Fruit fly (Drosophila melanogaster) whole organism, embryonic: ENCODE results near the gene CG14410.

Source experiments
- Asciz ChIP-seq: fragments of 200-800 bp; sonication (Bioruptor generic); optimal IDR thresholded peaks from 2 replicates; lab custom pipeline; 2017; ENCODE audit warnings: missing biosample characterization, mild to moderate bottlenecking, missing genetic modification characterization, missing genetic modification reagents
- CG10147 ChIP-seq: fragments of 200-800 bp; sonication (Bioruptor generic); optimal IDR thresholded peaks from 2 replicates; lab custom pipeline; 2019; ENCODE audit warnings: missing biosample characterization, mild to moderate bottlenecking, missing genetic modification characterization, moderate library complexity
- CG11085 ChIP-seq: fragments of 200-800 bp; sonication (Bioruptor generic); IDR thresholded peaks from 2 replicates; pipeline ENCODE4 v1.3.6; 2022; ENCODE audit warnings: missing biosample characterization, missing genetic modification characterization
- CG12071 ChIP-seq: fragments of 200-800 bp; sonication (Bioruptor generic); optimal IDR thresholded peaks from 3 replicates; lab custom pipeline; 2018; ENCODE audit warnings: missing biosample characterization, mild to moderate bottlenecking, missing genetic modification characterization
- CG12104 ChIP-seq: fragments of 200-800 bp; sonication (Bioruptor generic); optimal IDR thresholded peaks from 3 replicates; lab custom pipeline; 2016; ENCODE audit warnings: missing biosample characterization, missing genetic modification characterization
- CG12219 ChIP-seq: fragments of 200-800 bp; sonication (Bioruptor generic); optimal IDR thresholded peaks from 3 replicates; lab custom pipeline; 2018; ENCODE audit warnings: missing biosample characterization, mild to moderate bottlenecking, missing genetic modification characterization
- CG12236 ChIP-seq: fragments of 200-800 bp; sonication (Bioruptor generic); optimal IDR thresholded peaks from 2 replicates; lab custom pipeline; 2016; ENCODE audit warnings: missing biosample characterization, missing genetic modification characterization
- CG13894 ChIP-seq: fragments of 200-800 bp; sonication (Bioruptor generic); optimal IDR thresholded peaks from 3 replicates; lab custom pipeline; 2018; ENCODE audit warnings: missing biosample characterization, mild to moderate bottlenecking, missing genetic modification characterization, moderate library complexity
- CG15269 ChIP-seq: fragments of 200-800 bp; sonication (Bioruptor generic); optimal IDR thresholded peaks from 2 replicates; lab custom pipeline; 2018; ENCODE audit warnings: missing biosample characterization, mild to moderate bottlenecking, missing genetic modification characterization, moderate library complexity
- CG15479 ChIP-seq: fragments of 200-800 bp; sonication (Bioruptor generic); optimal IDR thresholded peaks from 3 replicates; lab custom pipeline; 2019; ENCODE audit warnings: missing biosample characterization, mild to moderate bottlenecking, missing genetic modification characterization, moderate library complexity
- CG16863 ChIP-seq: fragments of 200-800 bp; sonication (Bioruptor generic); optimal IDR thresholded peaks from 3 replicates; lab custom pipeline; 2016; ENCODE audit warnings: missing biosample characterization, missing genetic modification characterization
- CG18476 ChIP-seq: fragments of 200-800 bp; sonication (Bioruptor generic); optimal IDR thresholded peaks from 2 replicates; lab custom pipeline; 2016; ENCODE audit warnings: missing biosample characterization, mild to moderate bottlenecking, missing genetic modification characterization
- CG2120 ChIP-seq: fragments of 200-800 bp; sonication (Bioruptor generic); optimal IDR thresholded peaks from 3 replicates; lab custom pipeline; 2016; ENCODE audit warnings: missing biosample characterization, missing genetic modification characterization
- CG33213 ChIP-seq: fragments of 200-800 bp; sonication (Bioruptor generic); optimal IDR thresholded peaks from 3 replicates; lab custom pipeline; 2016; ENCODE audit warnings: missing biosample characterization, missing genetic modification characterization
- CG4282 ChIP-seq: fragments of 200-800 bp; sonication (Bioruptor generic); optimal IDR thresholded peaks from 2 replicates; lab custom pipeline; 2016; ENCODE audit warnings: missing biosample characterization, missing genetic modification characterization
- CG4360 ChIP-seq: fragments of 200-800 bp; sonication (Bioruptor generic); IDR thresholded peaks from 2 replicates; pipeline ENCODE4 v1.3.6; 2022; ENCODE audit warnings: missing biosample characterization, missing genetic modification characterization
- CG4707 ChIP-seq: fragments of 200-800 bp; sonication (Bioruptor generic); optimal IDR thresholded peaks from 2 replicates; lab custom pipeline; 2018; ENCODE audit warnings: missing biosample characterization, mild to moderate bottlenecking, missing genetic modification characterization, moderate library complexity
- CG6175 ChIP-seq: fragments of 200-800 bp; sonication (Bioruptor generic); IDR thresholded peaks from 3 replicates; pipeline ENCODE4 v1.3.6; 2022; ENCODE audit warnings: missing biosample characterization, missing genetic modification characterization
- CG7271 ChIP-seq: fragments of 200-800 bp; sonication (Bioruptor generic); optimal IDR thresholded peaks from 2 replicates; lab custom pipeline; 2018; ENCODE audit warnings: missing biosample characterization, mild to moderate bottlenecking, missing genetic modification characterization, moderate library complexity
- CG7556 ChIP-seq: fragments of 200-800 bp; sonication (Bioruptor generic); optimal IDR thresholded peaks from 2 replicates; lab custom pipeline; 2017; ENCODE audit warnings: missing biosample characterization, mild to moderate bottlenecking, missing genetic modification characterization
- CG9817 ChIP-seq: fragments of 200-800 bp; sonication (Bioruptor generic); optimal IDR thresholded peaks from 2 replicates; lab custom pipeline; 2018; ENCODE audit warnings: missing biosample characterization, mild to moderate bottlenecking, missing genetic modification characterization, moderate library complexity
- Dref ChIP-seq: fragments of 200-800 bp; sonication (Bioruptor generic); IDR thresholded peaks from 2 replicates; pipeline ENCODE4 v1.3.6; 2022; ENCODE audit warnings: missing biosample characterization, missing genetic modification characterization
- Drgx ChIP-seq: fragments of 200-800 bp; sonication (Bioruptor generic); IDR thresholded peaks from 2 replicates; pipeline ENCODE4 v1.3.6; 2022; ENCODE audit warnings: missing biosample characterization, missing genetic modification characterization
- Fer2 ChIP-seq: fragments of 200-800 bp; sonication (Bioruptor generic); optimal IDR thresholded peaks from 2 replicates; lab custom pipeline; 2018; ENCODE audit warnings: missing biosample characterization, mild to moderate bottlenecking, missing genetic modification characterization, moderate library complexity
- Hey ChIP-seq: fragments of 200-800 bp; sonication (Bioruptor generic); optimal IDR thresholded peaks from 3 replicates; lab custom pipeline; 2018; ENCODE audit warnings: missing biosample characterization, mild to moderate bottlenecking, missing genetic modification characterization
- Hmx ChIP-seq: fragments of 200-800 bp; sonication (Bioruptor generic); optimal IDR thresholded peaks from 2 replicates; lab custom pipeline; 2016; ENCODE audit warnings: missing biosample characterization, missing genetic modification characterization
- Sox100B ChIP-seq: fragments of 200-800 bp; sonication (Bioruptor generic); optimal IDR thresholded peaks from 3 replicates; lab custom pipeline; 2018; ENCODE audit warnings: missing biosample characterization, mild to moderate bottlenecking, missing genetic modification characterization
- Stat92E ChIP-seq, 3 experiments: fragments of >200 bp in 2 of 3; fragments of 200-800 bp in 1 of 3; sonication (Bioruptor generic) in 1 of 3; optimal IDR thresholded peaks; 2 replicates each; lab custom pipeline; 2017 to 2019; ENCODE audit warnings: missing biosample characterization in 3 of 3, missing genetic modification characterization in 3 of 3, mild to moderate bottlenecking in 1 of 3, moderate library complexity in 1 of 3
- Vsx1 ChIP-seq: fragments of 200-800 bp; sonication (Bioruptor generic); optimal IDR thresholded peaks from 2 replicates; lab custom pipeline; 2017; ENCODE audit warnings: missing biosample characterization, mild to moderate bottlenecking, missing genetic modification characterization, missing genetic modification reagents
- al ChIP-seq: fragments of 200-800 bp; sonication (Bioruptor generic); IDR thresholded peaks from 2 replicates; pipeline ENCODE4 v1.3.6; 2022; ENCODE audit warnings: missing biosample characterization, missing genetic modification characterization
- cato ChIP-seq: fragments of 200-800 bp; sonication (Bioruptor generic); optimal IDR thresholded peaks from 2 replicates; lab custom pipeline; 2016; ENCODE audit warnings: missing biosample characterization, missing genetic modification characterization, borderline replicate concordance
- chif ChIP-seq, 2 experiments: fragments of 200-800 bp; sonication (Bioruptor generic); optimal IDR thresholded peaks; 3 replicates each; lab custom pipeline; 2016; ENCODE audit warnings: missing biosample characterization in 2 of 2, missing genetic modification characterization in 2 of 2
- chinmo ChIP-seq: fragments of 200-800 bp; sonication (Bioruptor generic); IDR thresholded peaks from 4 replicates; pipeline ENCODE4 v1.3.6; 2022; ENCODE audit warnings: missing biosample characterization, missing genetic modification characterization; ENCODE audit not compliant: partially characterized antibody
- crol ChIP-seq: fragments of 200-800 bp; sonication (Bioruptor generic); IDR thresholded peaks from 2 replicates; pipeline ENCODE4 v1.3.6; 2022; ENCODE audit warnings: missing biosample characterization, missing genetic modification characterization
- gcm ChIP-seq: fragments of 200-800 bp; sonication (Bioruptor generic); optimal IDR thresholded peaks from 2 replicates; lab custom pipeline; 2019; ENCODE audit warnings: missing biosample characterization, mild to moderate bottlenecking, missing genetic modification characterization, moderate library complexity
- hbn ChIP-seq: fragments of 200-800 bp; sonication (Bioruptor generic); IDR thresholded peaks from 2 replicates; pipeline ENCODE4 v1.3.6; 2022; ENCODE audit warnings: missing biosample characterization, missing genetic modification characterization; ENCODE audit not compliant: partially characterized antibody
- org-1 ChIP-seq: fragments of 200-800 bp; sonication (Bioruptor generic); optimal IDR thresholded peaks from 2 replicates; lab custom pipeline; 2017; ENCODE audit warnings: missing biosample characterization, missing genetic modification characterization
- sd ChIP-seq: fragments of 200-800 bp; sonication (Bioruptor generic); optimal IDR thresholded peaks from 3 replicates; lab custom pipeline; 2018; ENCODE audit warnings: missing biosample characterization, mild to moderate bottlenecking, missing genetic modification characterization, moderate library complexity
- sens ChIP-seq: fragments of 200-800 bp; sonication (Bioruptor generic); peaks from one replicate; lab custom pipeline; 2016; ENCODE audit warnings: missing biosample characterization, missing genetic modification characterization
- slbo ChIP-seq: fragments of 200-800 bp; sonication (Bioruptor generic); IDR thresholded peaks from 2 replicates; pipeline ENCODE4 v1.3.6; 2022; ENCODE audit warnings: missing biosample characterization, missing genetic modification characterization
- sr ChIP-seq: fragments of 200-800 bp; sonication (Bioruptor generic); IDR thresholded peaks from 3 replicates; pipeline ENCODE4 v1.3.6; 2022; ENCODE audit warnings: missing biosample characterization, missing genetic modification characterization
- toy ChIP-seq: fragments of 200-800 bp; sonication (Bioruptor generic); IDR thresholded peaks from 2 replicates; pipeline ENCODE4 v1.3.6; 2022; ENCODE audit warnings: missing biosample characterization, missing genetic modification characterization
- yki ChIP-seq: fragments of >200 bp; optimal IDR thresholded peaks from 3 replicates; lab custom pipeline; 2018
- zen ChIP-seq: fragments of 200-800 bp; sonication (Bioruptor generic); optimal IDR thresholded peaks from 3 replicates; lab custom pipeline; 2018; ENCODE audit warnings: missing biosample characterization, mild to moderate bottlenecking, missing genetic modification characterization, moderate library complexity
- zfh2 ChIP-seq: fragments of 200-800 bp; sonication (Bioruptor generic); optimal IDR thresholded peaks from 2 replicates; lab custom pipeline; 2016; ENCODE audit warnings: missing biosample characterization, missing genetic modification characterization

Gene CG14410

dm6 chrX:14853153-14853672 lies 16.7 kb downstream of the CG14410 start, which contains the start of gene CG9521 (continued):
- TF ChIP-seq zen (tag; lab: Kevin White, UChicago), result no peak
- TF ChIP-seq chinmo (GFP tag; lab: Robert Waterston, UW), result 0 out of 4 replicates have a peak, but pooled peaks have one; percentile 72
- no peak for TF ChIP-seq chif (GFP tag; optimal IDR thresholded peaks at IDR 0.05; lab: Kevin White, UChicago)
- TF ChIP-seq CG12104, result no peak
- TF ChIP-seq CG4360 (GFP tag; lab: Robert Waterston, UW), result no peak
- no peak for TF ChIP-seq CG6175 (GFP tag; lab: Robert Waterston, UW)
- TF ChIP-seq CG13894 (tag; lab: Kevin White, UChicago), result peak; percentile 95
- TF ChIP-seq sd, result peak; percentile 0
- TF ChIP-seq Hey (tag; lab: Kevin White, UChicago), result no peak
- no peak for TF ChIP-seq org-1

- TF ChIP-seq Sox100B (GFP tag; lab: Kevin White, UChicago), result no peak
- TF ChIP-seq CG12236, result no peak
- no peak for TF ChIP-seq CG9817 (tag; lab: Kevin White, UChicago)
- no peak for TF ChIP-seq CG15479 (GFP tag; lab: Kevin White, UChicago)
- TF ChIP-seq CG16863 (GFP tag; lab: Kevin White, UChicago), result no peak
- no peak for TF ChIP-seq Vsx1 (GFP tag; lab: Kevin White, UChicago)
- no peak for TF ChIP-seq CG10147
- no peak for TF ChIP-seq yki (lab: Kevin White, UChicago)
- TF ChIP-seq Dref (GFP tag; lab: Robert Waterston, UW), result no peak
- no peak for TF ChIP-seq al (GFP tag; lab: Robert Waterston, UW)
- no peak for TF ChIP-seq CG15269 (tag; lab: Kevin White, UChicago)
- no peak for TF ChIP-seq gcm (GFP tag; lab: Kevin White, UChicago)
- TF ChIP-seq CG33213 (GFP tag; lab: Kevin White, UChicago), result no peak
- TF ChIP-seq CG7556 (GFP tag; lab: Kevin White, UChicago), result no peak
- TF ChIP-seq CG12104, result no peak
- no peak for TF ChIP-seq CG12071 (GFP tag; lab: Kevin White, UChicago)
- no peak for TF ChIP-seq CG4707 (GFP tag; lab: Kevin White, UChicago)
- no peak for TF ChIP-seq CG2120
Measured at dm6 chrX:14856261-14856660, 19.7 kb downstream of the CG14410 start, which contains the start of gene CG9519. CG9519 (minus strand) TSS chrX:14856361.

- TF ChIP-seq hbn (GFP tag; lab: Robert Waterston, UW) (no peak), Drgx (GFP tag; lab: Robert Waterston, UW) (peak; percentile 62)
Measured at dm6 chrX:14857883-14858282, 21.4 kb downstream of the CG14410 start.

- TF ChIP-seq CG12219 (GFP tag; lab: Kevin White, UChicago), result no peak
Measured at dm6 chrX:14858951-14859350, 22.4 kb downstream of the CG14410 start, which contains the start of gene CG46399. CG46399 (plus strand) TSS chrX:14859251.

dm6 chrX:14862494-14862893 lies 26.0 kb downstream of the CG14410 start:
- TF ChIP-seq slbo (GFP tag; lab: Robert Waterston, UW), result no peak
- TF ChIP-seq cato (GFP tag; lab: Kevin White, UChicago), result no peak
- no peak for TF ChIP-seq CG7271 (tag; lab: Kevin White, UChicago)
- TF ChIP-seq Fer2 (tag; lab: Kevin White, UChicago), result no peak
- no peak for TF ChIP-seq Asciz
- TF ChIP-seq toy (GFP tag; lab: Robert Waterston, UW), result no peak
- no peak for TF ChIP-seq CG11085 (GFP tag; lab: Robert Waterston, UW)
- no peak for TF ChIP-seq CG4282 (GFP tag; lab: Kevin White, UChicago)
- TF ChIP-seq sens, result peak; percentile 69
- no peak for TF ChIP-seq CG18476
- no peak for TF ChIP-seq Stat92E (GFP tag; optimal IDR thresholded peaks at IDR 0.05; lab: Kevin White, UChicago)
- TF ChIP-seq zfh2 (GFP tag; lab: Kevin White, UChicago), result no peak
- no peak for TF ChIP-seq crol (GFP tag; lab: Robert Waterston, UW)
- no peak for TF ChIP-seq sr (GFP tag; lab: Robert Waterston, UW)
- TF ChIP-seq Hmx (GFP tag; lab: Kevin White, UChicago), result no peak
